Worm (Caenorhabditis elegans) whole organism, L4/young adult: ENCODE results near the gene R166.2.

ENCODE experiments used
- W03F9.2 ChIP-seq: fragments of 150-350 bp; optimal IDR thresholded peaks from 2 replicates; lab custom pipeline; 2014; ENCODE audit warnings: missing biosample characterization, missing genetic modification characterization
- dao-5 ChIP-seq: sonication (generic microtip); optimal IDR thresholded peaks from 2 replicates; lab custom pipeline; 2016; ENCODE audit warnings: missing genotype, missing genetic modification characterization, moderate library complexity, missing compliant biosample characterization
- him-1 ChIP-seq: sonication (generic microtip); optimal IDR thresholded peaks from 2 replicates; lab custom pipeline; 2016; ENCODE audit warnings: missing genotype, missing genetic modification reagents, missing genetic modification characterization, missing compliant biosample characterization

DNA sequence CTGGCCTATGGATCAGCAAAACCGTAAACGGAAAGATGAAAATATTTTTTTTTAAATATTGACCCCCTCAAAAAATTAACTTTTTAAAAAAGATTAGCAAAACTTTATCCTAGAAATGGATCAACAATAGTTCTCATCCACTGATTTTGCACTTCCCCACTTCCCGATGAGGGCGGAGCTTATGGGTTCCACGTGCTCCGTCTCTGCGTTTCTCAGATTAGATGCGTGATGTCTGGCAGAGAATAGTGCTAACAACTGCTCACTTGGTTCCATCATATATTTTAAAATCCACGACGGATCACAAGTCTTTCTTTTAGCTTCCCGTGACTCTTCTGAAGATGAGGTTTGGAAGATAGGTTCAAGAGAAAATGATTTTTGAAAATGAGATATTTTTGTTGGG lies 20.9 kb upstream of the R166.2 start:
- TF ChIP-seq him-1 (no peak), dao-5 (tag; lab: Kevin White, UChicago) (no peak), W03F9.2 (tag; lab: Kevin White, UChicago) (no peak)
